Fruit fly (Drosophila melanogaster): Measurements from ENCODE around the gene para.

The para gene

dm6 chrX:16448252-16449191 lies 84.4 kb downstream of the para start, which contains the start of the genes CG34015 and eIF4H1 (continued):
- TF ChIP-seq Lpt (GFP tag; optimal IDR thresholded peaks at IDR 0.05), result peak; percentile 60
- TF ChIP-seq CG34406 (GFP tag; optimal IDR thresholded peaks at IDR 0.05), result peak; percentile 34
- TF ChIP-seq CG32006 (GFP tag; optimal IDR thresholded peaks at IDR 0.05), result peak; percentile 55
- TF ChIP-seq CG8119 (GFP tag; IDR thresholded peaks at IDR 0.05), result peak; percentile 75; the same call in 2 of the 3 replicates
- TF ChIP-seq fkh (GFP tag; optimal IDR thresholded peaks at IDR 0.05), result peak; percentile 64

dm6 chrX:16446769-16447168 lies 86.1 kb downstream of the para start, which contains the start of gene eIF2alpha:
TSS of gene eIF2alpha (minus strand) at chrX:16446993.
- TF ChIP-seq svp (GFP tag) (peak; percentile 67), CG1621 (tag; optimal IDR thresholded peaks at IDR 0.05) (no peak), Sox102F (GFP tag; optimal IDR thresholded peaks at IDR 0.05) (no peak), Eip78C (GFP tag) (peak; percentile 22), esn (GFP tag; optimal IDR thresholded peaks at IDR 0.05) (peak; percentile 0), CG3919 (GFP tag; optimal IDR thresholded peaks at IDR 0.05) (no peak), Eip93F (GFP tag; optimal IDR thresholded peaks at IDR 0.05) (no peak)

dm6 chrX:16442361-16442760 lies 90.5 kb downstream of the para start:
- no peak for TF ChIP-seq spab (GFP tag; optimal IDR thresholded peaks at IDR 0.05)
- peak; percentile 77 for TF ChIP-seq svp (GFP tag)
- peak; percentile 28 for TF ChIP-seq Eip78C (GFP tag)
- no peak for TF ChIP-seq Smox (GFP tag; optimal IDR thresholded peaks at IDR 0.05)
- TF ChIP-seq OdsH (GFP tag; optimal IDR thresholded peaks at IDR 0.05), result no peak

- TF ChIP-seq esn (GFP tag; optimal IDR thresholded peaks at IDR 0.05), result peak; percentile 52
- TF ChIP-seq svp (GFP tag), result no peak
- no peak for TF ChIP-seq Eip93F (GFP tag; optimal IDR thresholded peaks at IDR 0.05)
- TF ChIP-seq CG6792 (GFP tag; optimal IDR thresholded peaks at IDR 0.05), result no peak
- peak; percentile 32 for TF ChIP-seq CG31627 (GFP tag; optimal IDR thresholded peaks at IDR 0.05)
- TF ChIP-seq lz (GFP tag; optimal IDR thresholded peaks at IDR 0.05), result peak; percentile 57
- peak; percentile 21 for TF ChIP-seq CG3032 (tag; optimal IDR thresholded peaks at IDR 0.05)
Measured at dm6 chrX:16441245-16441644, 91.7 kb downstream of the para start, which contains the start of the genes Cdc50 and rngo. TSS of gene Cdc50 (minus strand) at chrX:16441296. TSS of gene rngo (plus strand) at chrX:16441433.

dm6 chrX:16428476-16428875 lies 104.4 kb downstream of the para start:
- no peak for TF ChIP-seq CG8632 (GFP tag; optimal IDR thresholded peaks at IDR 0.05)
- no peak for TF ChIP-seq fd85E (GFP tag; optimal IDR thresholded peaks at IDR 0.05)
- TF ChIP-seq spab (GFP tag; optimal IDR thresholded peaks at IDR 0.05), result no peak
- no peak for TF ChIP-seq vri (GFP tag; optimal IDR thresholded peaks at IDR 0.05)
- no peak for TF ChIP-seq Gug (GFP tag; IDR thresholded peaks at IDR 0.05)
- no peak for TF ChIP-seq CG34406 (GFP tag; optimal IDR thresholded peaks at IDR 0.05)
- TF ChIP-seq CG11294 (GFP tag; IDR thresholded peaks at IDR 0.05), result no peak
- no peak for TF ChIP-seq net (GFP tag; optimal IDR thresholded peaks at IDR 0.05)
- no peak for TF ChIP-seq Sox102F (GFP tag; optimal IDR thresholded peaks at IDR 0.05)
- no peak for TF ChIP-seq Eip78C (GFP tag)
- TF ChIP-seq CG11902 (GFP tag; optimal IDR thresholded peaks at IDR 0.05), result no peak
- TF ChIP-seq fkh (GFP tag; optimal IDR thresholded peaks at IDR 0.05), result no peak
- TF ChIP-seq dsx (GFP tag; optimal IDR thresholded peaks at IDR 0.05; ENCODE audit: poor library complexity, severe bottlenecking), result no peak
- TF ChIP-seq achi (GFP tag; optimal IDR thresholded peaks at IDR 0.05), result no peak
- TF ChIP-seq salr (GFP tag; optimal IDR thresholded peaks at IDR 0.05), result no peak
- TF ChIP-seq Hr38 (GFP tag; optimal IDR thresholded peaks at IDR 0.05), result no peak
- no peak for TF ChIP-seq Met (GFP tag; optimal IDR thresholded peaks at IDR 0.05)
